Fruit fly (Drosophila melanogaster) whole organism, embryonic: ENCODE measurements around the gene dgrn.

Experiments used
- Aef1 ChIP-seq: fragments of 200-800 bp; sonication (Bioruptor generic); IDR thresholded peaks from 3 replicates; pipeline ENCODE4 v1.3.6; 2022; ENCODE audit warnings: missing biosample characterization, missing genetic modification characterization
- B-H1 ChIP-seq: fragments of 200-800 bp; sonication (Bioruptor generic); IDR thresholded peaks from 3 replicates; pipeline ENCODE4 v1.3.6; 2022; ENCODE audit warnings: missing biosample characterization, missing genetic modification characterization
- Blimp-1 ChIP-seq: fragments of 200-800 bp; sonication (Bioruptor generic); optimal IDR thresholded peaks from 3 replicates; lab custom pipeline; 2018; ENCODE audit warnings: missing biosample characterization, missing genetic modification characterization, mild to moderate bottlenecking, moderate library complexity, missing genetic modification reagents
- Bteb2 ChIP-seq: fragments of 200-800 bp; sonication (Bioruptor generic); optimal IDR thresholded peaks from 2 replicates; lab custom pipeline; 2016; ENCODE audit warnings: missing biosample characterization, missing genetic modification characterization
- CG10147 ChIP-seq: fragments of 200-800 bp; sonication (Bioruptor generic); optimal IDR thresholded peaks from 2 replicates; lab custom pipeline; 2019; ENCODE audit warnings: missing biosample characterization, mild to moderate bottlenecking, missing genetic modification characterization, moderate library complexity
- CG11696 ChIP-seq: fragments of 200-800 bp; sonication (Bioruptor generic); IDR thresholded peaks from 2 replicates; pipeline ENCODE4 v1.3.6; 2022; ENCODE audit warnings: missing biosample characterization, missing genetic modification characterization
- CG14441 ChIP-seq: fragments of 200-800 bp; sonication (Bioruptor generic); IDR thresholded peaks from 2 replicates; pipeline ENCODE4 v1.3.6; 2022; ENCODE audit warnings: missing biosample characterization, missing genetic modification characterization
- CG14965 ChIP-seq: fragments of 200-800 bp; sonication (Bioruptor generic); optimal IDR thresholded peaks from 2 replicates; lab custom pipeline; 2016; ENCODE audit warnings: missing biosample characterization, missing genetic modification characterization, borderline replicate concordance
- CG15696 ChIP-seq: fragments of 200-800 bp; sonication (Bioruptor generic); optimal IDR thresholded peaks from 2 replicates; lab custom pipeline; 2019; ENCODE audit warnings: missing biosample characterization, mild to moderate bottlenecking, missing genetic modification characterization, moderate library complexity
- CG1602 ChIP-seq: fragments of 200-800 bp; sonication (Bioruptor generic); optimal IDR thresholded peaks from 3 replicates; lab custom pipeline; 2016; ENCODE audit warnings: missing biosample characterization, missing genetic modification characterization
- CG16779 ChIP-seq: fragments of 200-800 bp; sonication (Bioruptor generic); IDR thresholded peaks from 2 replicates; pipeline ENCODE4 v1.3.6; 2022; ENCODE audit warnings: missing biosample characterization, missing genetic modification characterization
- CG16813 ChIP-seq: fragments of 200-800 bp; sonication (Bioruptor generic); IDR thresholded peaks from 3 replicates; pipeline ENCODE4 v1.3.6; 2022; ENCODE audit warnings: missing biosample characterization, missing genetic modification characterization; ENCODE audit not compliant: partially characterized antibody
- CG17186 ChIP-seq: fragments of 200-800 bp; sonication (Bioruptor generic); optimal IDR thresholded peaks from 3 replicates; lab custom pipeline; 2017; ENCODE audit warnings: missing biosample characterization, missing genetic modification reagents, missing genetic modification characterization
- CG1832 ChIP-seq: fragments of 200-800 bp; sonication (Bioruptor generic); optimal IDR thresholded peaks from 2 replicates; lab custom pipeline; 2017; ENCODE audit warnings: missing biosample characterization, mild to moderate bottlenecking, missing genetic modification characterization, inconsistent platforms
- CG18599 ChIP-seq: fragments of 200-800 bp; sonication (Bioruptor generic); optimal IDR thresholded peaks from 3 replicates; lab custom pipeline; 2017; ENCODE audit warnings: missing biosample characterization, missing genetic modification characterization, mild to moderate bottlenecking, moderate library complexity, missing genetic modification reagents
- CG2129 ChIP-seq: fragments of 200-800 bp; sonication (Bioruptor generic); IDR thresholded peaks from 2 replicates; pipeline ENCODE4 v1.3.6; 2022; ENCODE audit warnings: missing biosample characterization, missing genetic modification characterization; ENCODE audit not compliant: partially characterized antibody
- CG2678 ChIP-seq: fragments of 200-800 bp; sonication (Bioruptor generic); optimal IDR thresholded peaks from 3 replicates; lab custom pipeline; 2019; ENCODE audit warnings: missing biosample characterization, mild to moderate bottlenecking, missing genetic modification characterization, moderate library complexity
- CG43689 ChIP-seq: fragments of 200-800 bp; sonication (Bioruptor generic); IDR thresholded peaks from 2 replicates; pipeline ENCODE4 v1.3.6; 2022; ENCODE audit warnings: missing biosample characterization, missing genetic modification characterization
- CG6683 ChIP-seq: fragments of 200-800 bp; sonication (Bioruptor generic); optimal IDR thresholded peaks from 2 replicates; lab custom pipeline; 2017; ENCODE audit warnings: missing biosample characterization, mild to moderate bottlenecking, missing genetic modification characterization, missing genetic modification reagents
- CG6689 ChIP-seq: fragments of 200-800 bp; sonication (Bioruptor generic); IDR thresholded peaks from 2 replicates; pipeline ENCODE4 v1.3.6; 2022; ENCODE audit warnings: missing biosample characterization, missing genetic modification characterization
- CG6791 ChIP-seq: fragments of 200-800 bp; sonication (Bioruptor generic); IDR thresholded peaks from 3 replicates; pipeline ENCODE4 v1.3.6; 2022; ENCODE audit warnings: missing biosample characterization, missing genetic modification characterization; ENCODE audit not compliant: partially characterized antibody
- CG7556 ChIP-seq: fragments of 200-800 bp; sonication (Bioruptor generic); optimal IDR thresholded peaks from 2 replicates; lab custom pipeline; 2017; ENCODE audit warnings: missing biosample characterization, mild to moderate bottlenecking, missing genetic modification characterization
- CG7745 ChIP-seq: fragments of 200-800 bp; sonication (Bioruptor generic); optimal IDR thresholded peaks from 2 replicates; lab custom pipeline; 2018; ENCODE audit warnings: missing biosample characterization, mild to moderate bottlenecking, missing genetic modification characterization, moderate library complexity
- CTCF ChIP-seq: fragments of 200-800 bp; sonication (Bioruptor generic); optimal IDR thresholded peaks from 2 replicates; lab custom pipeline; 2017; ENCODE audit warnings: missing biosample characterization, mild to moderate bottlenecking, missing genetic modification characterization, moderate library complexity
- Dbx ChIP-seq: fragments of 200-800 bp; sonication (Bioruptor generic); IDR thresholded peaks from 3 replicates; pipeline ENCODE4 v1.3.6; 2022; ENCODE audit warnings: missing biosample characterization, missing genetic modification characterization
- Fer3 ChIP-seq: fragments of 200-800 bp; sonication (Bioruptor generic); optimal IDR thresholded peaks from 2 replicates; lab custom pipeline; 2018; ENCODE audit warnings: missing biosample characterization, mild to moderate bottlenecking, missing genetic modification characterization, moderate library complexity
- Hmr ChIP-seq: fragments of 200-800 bp; sonication (Bioruptor generic); optimal IDR thresholded peaks from 3 replicates; lab custom pipeline; 2017; ENCODE audit warnings: mild to moderate bottlenecking, missing biosample characterization, missing genetic modification reagents, missing genetic modification characterization
- Hr51 ChIP-seq, 2 experiments: fragments of 200-800 bp; sonication (Bioruptor generic); optimal IDR thresholded peaks; 2 replicates in 1 of 2; 3 replicates in 1 of 2; lab custom pipeline; 2016 to 2018; ENCODE audit warnings: missing biosample characterization in 2 of 2, missing genetic modification characterization in 2 of 2, mild to moderate bottlenecking in 1 of 2, moderate library complexity in 1 of 2
- Lim3 ChIP-seq: fragments of 200-800 bp; sonication (Bioruptor generic); IDR thresholded peaks from 2 replicates; pipeline ENCODE4 v1.3.6; 2022; ENCODE audit warnings: missing biosample characterization, missing genetic modification characterization
- Med ChIP-seq: fragments of 200-800 bp; sonication (Bioruptor generic); peaks from one replicate; lab custom pipeline; 2016; ENCODE audit warnings: missing biosample characterization, missing genetic modification characterization, mild to moderate bottlenecking, inconsistent platforms, moderate library complexity
- Ptx1 ChIP-seq: fragments of 200-800 bp; sonication (Bioruptor generic); IDR thresholded peaks from 2 replicates; pipeline ENCODE4 v1.3.6; 2022; ENCODE audit warnings: missing biosample characterization, missing genetic modification characterization
- Ravus ChIP-seq: fragments of 200-800 bp; sonication (Bioruptor generic); IDR thresholded peaks from 2 replicates; pipeline ENCODE4 v1.3.6; 2022; ENCODE audit warnings: missing biosample characterization, missing genetic modification characterization
- Vsx1 ChIP-seq: fragments of 200-800 bp; sonication (Bioruptor generic); optimal IDR thresholded peaks from 2 replicates; lab custom pipeline; 2017; ENCODE audit warnings: missing biosample characterization, mild to moderate bottlenecking, missing genetic modification characterization, missing genetic modification reagents
- az2 ChIP-seq: fragments of 200-800 bp; sonication (Bioruptor generic); optimal IDR thresholded peaks from 3 replicates; lab custom pipeline; 2016; ENCODE audit warnings: missing biosample characterization, missing genetic modification characterization
- disco-r ChIP-seq: fragments of 200-800 bp; sonication (Bioruptor generic); optimal IDR thresholded peaks from 2 replicates; lab custom pipeline; 2016; ENCODE audit warnings: missing biosample characterization, missing genetic modification characterization
- ems ChIP-seq: fragments of 200-800 bp; sonication (Bioruptor generic); optimal IDR thresholded peaks from 3 replicates; lab custom pipeline; 2016; ENCODE audit warnings: missing biosample characterization, missing genetic modification characterization
- ftz-f1 ChIP-seq: fragments of 200-800 bp; sonication (Bioruptor generic); optimal IDR thresholded peaks from 2 replicates; lab custom pipeline; 2016; ENCODE audit warnings: missing biosample characterization, missing genetic modification characterization
- gfzf ChIP-seq: fragments of 200-800 bp; sonication (Bioruptor generic); optimal IDR thresholded peaks from 2 replicates; lab custom pipeline; 2016; ENCODE audit warnings: missing biosample characterization, mild to moderate bottlenecking, missing genetic modification characterization, moderate library complexity
- ham ChIP-seq: fragments of 200-800 bp; sonication (Bioruptor generic); IDR thresholded peaks from 2 replicates; pipeline ENCODE4 v1.3.6; 2022; ENCODE audit warnings: missing biosample characterization, missing genetic modification characterization
- hkb ChIP-seq, 2 experiments: fragments of 200-800 bp in 1 of 2; fragments of >200 bp in 1 of 2; sonication (Bioruptor generic) in 1 of 2; IDR thresholded peaks in 1 of 2; optimal IDR thresholded peaks in 1 of 2; 2 replicates each; pipeline versions ENCODE4 v1.3.6 to Lab custom; 2017 to 2022; ENCODE audit warnings: missing biosample characterization in 1 of 2, missing genetic modification characterization in 1 of 2
- ind ChIP-seq: fragments of 200-800 bp; sonication (Bioruptor generic); optimal IDR thresholded peaks from 3 replicates; lab custom pipeline; 2016; ENCODE audit warnings: missing biosample characterization, missing genetic modification characterization
- inv ChIP-seq: fragments of 200-800 bp; sonication (Bioruptor generic); IDR thresholded peaks from 2 replicates; pipeline ENCODE4 v1.3.6; 2022; ENCODE audit warnings: missing biosample characterization, missing genetic modification characterization; ENCODE audit not compliant: partially characterized antibody
- jing ChIP-seq: fragments of 200-800 bp; sonication (Bioruptor generic); optimal IDR thresholded peaks from 2 replicates; lab custom pipeline; 2018; ENCODE audit warnings: missing biosample characterization, mild to moderate bottlenecking, missing genetic modification characterization
- knrl ChIP-seq: fragments of 200-800 bp; sonication (Bioruptor generic); IDR thresholded peaks from 3 replicates; pipeline ENCODE4 v1.3.6; 2022; ENCODE audit warnings: missing biosample characterization, missing genetic modification characterization; ENCODE audit not compliant: partially characterized antibody
- maf-S ChIP-seq: fragments of 200-800 bp; sonication (Bioruptor generic); optimal IDR thresholded peaks from 2 replicates; lab custom pipeline; 2016; ENCODE audit warnings: missing biosample characterization, missing genetic modification characterization
- sima ChIP-seq: fragments of 200-800 bp; sonication (Bioruptor generic); optimal IDR thresholded peaks from 2 replicates; lab custom pipeline; 2016; ENCODE audit warnings: missing biosample characterization, missing genetic modification characterization

dgrn gene

DNA sequence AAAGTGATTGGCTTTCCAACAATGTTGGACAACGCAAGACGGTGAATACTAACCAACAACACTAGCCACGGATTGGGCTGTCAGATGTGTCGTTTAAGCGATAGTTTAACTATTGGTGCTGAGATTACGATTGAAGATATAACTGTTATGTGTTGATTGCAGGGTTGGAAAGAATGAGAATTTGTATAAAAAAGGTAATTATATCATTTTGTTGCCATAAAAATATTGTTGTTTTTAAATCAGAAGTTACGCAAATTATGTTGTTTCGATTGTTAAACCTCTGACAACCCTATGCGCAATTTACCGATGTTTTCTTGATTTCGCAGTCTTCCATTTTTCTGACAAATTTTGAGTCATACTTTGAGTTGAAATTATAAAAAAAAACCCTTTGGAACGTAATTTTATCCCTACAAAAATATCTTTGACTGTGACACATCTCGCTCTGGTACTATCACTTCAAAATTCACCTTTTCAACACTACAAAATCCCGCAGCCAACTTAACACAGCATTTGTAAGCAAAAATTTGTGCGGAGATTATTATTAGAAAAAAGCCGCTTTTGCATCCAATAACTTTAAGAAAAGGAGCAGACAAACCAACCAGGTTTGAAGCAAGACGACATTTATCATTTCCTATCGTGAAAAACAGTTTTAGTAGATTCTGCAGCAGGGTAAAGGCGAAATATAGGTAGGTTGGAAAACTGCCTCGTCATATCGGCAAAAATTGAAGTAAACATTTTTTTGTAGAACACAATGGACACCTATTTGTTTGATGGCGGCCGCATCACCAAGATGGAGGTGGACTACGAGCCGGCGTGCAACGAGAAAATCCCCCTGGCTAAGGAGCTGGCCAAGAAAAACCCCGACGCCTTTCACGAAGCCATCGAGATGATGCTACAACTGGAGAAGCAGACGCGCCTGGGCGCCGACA, 35.1 kb upstream of the dgrn start, which contains the start of the genes Hat1 and Rpn5 (continued):
- peak; percentile 84 for TF ChIP-seq az2 (GFP tag; lab: Kevin White, UChicago)
- TF ChIP-seq CG43689 (GFP tag; lab: Robert Waterston, UW): no peak
- peak; percentile 81 for TF ChIP-seq Hmr (GFP tag; lab: Kevin White, UChicago)
- no peak for TF ChIP-seq CG7745
- TF ChIP-seq Blimp-1 (GFP tag; lab: Kevin White, UChicago): peak; percentile 56
- TF ChIP-seq Vsx1 (GFP tag; lab: Kevin White, UChicago): peak; percentile 49
- TF ChIP-seq CG17186: peak; percentile 57
- TF ChIP-seq Fer3: peak; percentile 56
- peak; percentile 56; the same call in 2 of the 3 replicates for TF ChIP-seq B-H1 (GFP tag; lab: Robert Waterston, UW)
- TF ChIP-seq disco-r (GFP tag; lab: Kevin White, UChicago): peak; percentile 92
- no peak for TF ChIP-seq hkb (optimal IDR thresholded peaks at IDR 0.05; lab: Kevin White, UChicago)
- peak; percentile 56 for TF ChIP-seq hkb (GFP tag; IDR thresholded peaks at IDR 0.05; lab: Robert Waterston, UW)
- peak; percentile 71 for TF ChIP-seq sima
- peak; percentile 62 for TF ChIP-seq CG15696 (tag; lab: Kevin White, UChicago)
- peak; percentile 84 for TF ChIP-seq Bteb2 (GFP tag; lab: Kevin White, UChicago)
- peak; percentile 88 for TF ChIP-seq maf-S (GFP tag; lab: Kevin White, UChicago)
- TF ChIP-seq CG14441 (GFP tag; lab: Robert Waterston, UW): peak; percentile 70; the same call in 1 of the 2 replicates
- peak; percentile 97 for TF ChIP-seq Med (GFP tag; lab: Kevin White, UChicago)
- no peak for TF ChIP-seq CG11696 (GFP tag; lab: Robert Waterston, UW)
- peak; percentile 51 for TF ChIP-seq CG14965 (GFP tag; lab: Kevin White, UChicago)
- peak; percentile 80 for TF ChIP-seq CG2678
- peak; percentile 90 for TF ChIP-seq CG1602
- TF ChIP-seq ems (GFP tag; lab: Kevin White, UChicago): peak; percentile 90
- 0 out of 2 replicates have a peak, but pooled peaks have one; percentile 33 for TF ChIP-seq ham
- TF ChIP-seq ind (GFP tag; lab: Kevin White, UChicago): peak; percentile 90
- TF ChIP-seq CG7556: peak; percentile 85
- TF ChIP-seq CG1832 (GFP tag; lab: Kevin White, UChicago): no peak
- peak; percentile 76 for TF ChIP-seq Aef1
- peak; percentile 4 for TF ChIP-seq ftz-f1
- TF ChIP-seq Dbx (GFP tag; lab: Robert Waterston, UW): peak; percentile 79; the same call in 2 of the 3 replicates
- peak; percentile 2 for TF ChIP-seq CTCF
- peak; percentile 82 for TF ChIP-seq CG18599
- TF ChIP-seq gfzf (GFP tag; lab: Kevin White, UChicago): peak; percentile 38
- peak; percentile 75 for TF ChIP-seq inv (GFP tag; lab: Robert Waterston, UW)
- TF ChIP-seq knrl (GFP tag; lab: Robert Waterston, UW): peak; percentile 84
- TF ChIP-seq CG2129 (GFP tag; lab: Robert Waterston, UW): peak; percentile 52
- TF ChIP-seq CG16779 (GFP tag; lab: Robert Waterston, UW): peak; percentile 46; the same call in 1 of the 2 replicates
- peak; percentile 65 for TF ChIP-seq jing (GFP tag; lab: Kevin White, UChicago)
- TF ChIP-seq CG6791: peak; percentile 64; the same call in 1 of the 3 replicates
- 0 out of 2 replicates have a peak, but pooled peaks have one; percentile 5 for TF ChIP-seq Ravus
- peak; percentile 69 for TF ChIP-seq Ptx1 (GFP tag; lab: Robert Waterston, UW)
- TF ChIP-seq CG6689: peak; percentile 64
- peak; percentile 78 for TF ChIP-seq CG10147
- TF ChIP-seq Lim3 (GFP tag; lab: Robert Waterston, UW): no peak
- TF ChIP-seq CG16813: peak; percentile 78
- peak; percentile 27 for TF ChIP-seq CG6683 (GFP tag; lab: Kevin White, UChicago)
- peak; percentile 66 to 76 for TF ChIP-seq Hr51 (GFP tag; optimal IDR thresholded peaks at IDR 0.05; lab: Kevin White, UChicago)
